Fruit fly (Drosophila melanogaster) whole organism: ENCODE results near the gene CG34289.

Experiments used
- CG8478 ChIP-seq: fragments of >200 bp; optimal IDR thresholded peaks from 2 replicates; lab custom pipeline; 2018; ENCODE audit warnings: inconsistent platforms
- Dll ChIP-seq: fragments of >200 bp; optimal IDR thresholded peaks from 2 replicates; lab custom pipeline; 2017
- EcR ChIP-seq, 2 experiments: fragments of >200 bp; optimal IDR thresholded peaks; 2 replicates each; lab custom pipeline; 2017; ENCODE audit warnings: missing biosample characterization in 2 of 2, missing genetic modification characterization in 2 of 2, missing genetic modification reagents in 2 of 2
- pan ChIP-seq: fragments of >200 bp; optimal IDR thresholded peaks from 2 replicates; lab custom pipeline; 2017
- psq ChIP-seq: fragments of >200 bp; optimal IDR thresholded peaks from 2 replicates; lab custom pipeline; 2017
- usp ChIP-seq: fragments of >200 bp; optimal IDR thresholded peaks from 2 replicates; lab custom pipeline; 2017; ENCODE audit warnings: missing biosample characterization, missing genetic modification characterization, mixed read lengths

dm6 chr3R:23460667-23461066, 46.6 kb downstream of the CG34289 start:
- no peak for TF ChIP-seq psq (lab: Kevin White, UChicago)
- TF ChIP-seq usp (GFP tag; lab: Kevin White, UChicago), result no peak
- TF ChIP-seq Dll, result no peak
- no peak for TF ChIP-seq CG8478
- no peak for TF ChIP-seq pan (lab: Kevin White, UChicago)
- TF ChIP-seq EcR (GFP tag; optimal IDR thresholded peaks at IDR 0.05; lab: Kevin White, UChicago), result no peak
